Worm (Caenorhabditis elegans): ENCODE results near the gene rpt-4.

DNA sequence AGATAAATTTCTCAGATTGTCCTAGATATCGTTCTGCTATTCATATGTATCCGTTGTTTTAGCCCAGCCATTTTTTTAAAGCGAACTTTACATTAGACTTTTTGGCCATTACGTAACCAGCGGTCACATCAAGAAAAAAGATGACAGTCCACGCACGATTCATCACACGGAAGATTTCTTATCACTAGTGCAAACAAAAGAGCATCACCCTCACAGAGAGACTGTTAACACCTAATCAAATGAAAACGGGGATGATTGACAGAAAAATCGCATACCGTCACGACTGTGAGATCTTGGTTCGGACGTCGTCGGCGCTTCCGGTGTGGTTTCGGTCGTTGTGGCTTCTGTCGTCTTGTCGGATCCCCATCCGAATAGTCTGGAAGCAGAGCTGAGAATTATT, 30.6 kb upstream of the rpt-4 start:
- no peak for TF ChIP-seq unc-62 (GFP tag; optimal IDR thresholded peaks at IDR 0.05)
- TF ChIP-seq lin-54 (GFP tag; optimal IDR thresholded peaks at IDR 0.05), result no peak
- TF ChIP-seq hlh-26 (GFP tag; conservative IDR thresholded peaks at IDR 0.05), result no peak
- TF ChIP-seq mcd-1 (GFP tag; IDR thresholded peaks at IDR 0.05), result no peak
- no peak for TF ChIP-seq pha-4 (tag; optimal IDR thresholded peaks at IDR 0.05)
- TF ChIP-seq sptf-2 (GFP tag; optimal IDR thresholded peaks at IDR 0.05), result no peak
- TF ChIP-seq ceh-91 (GFP tag; IDR thresholded peaks at IDR 0.05), result no peak
- TF ChIP-seq aptf-2 (GFP tag; conservative IDR thresholded peaks at IDR 0.05), result no peak
- TF ChIP-seq akir-1 (GFP tag; optimal IDR thresholded peaks at IDR 0.05), result no peak
- TF ChIP-seq ceh-40 (GFP tag; IDR thresholded peaks at IDR 0.05), result no peak
- TF ChIP-seq athp-1 (tag; optimal IDR thresholded peaks at IDR 0.05), result no peak
- no peak for TF ChIP-seq snpc-4 (GFP tag; optimal IDR thresholded peaks at IDR 0.05)
- TF ChIP-seq snpc-4 (tag; optimal IDR thresholded peaks at IDR 0.05), result no peak
- TF ChIP-seq nfya-2 (GFP tag; IDR thresholded peaks at IDR 0.05), result no peak

All from whole organism, young adult.